2 worm cellular contexts compared by ENCODE assay signal in the genomic region with DNA sequence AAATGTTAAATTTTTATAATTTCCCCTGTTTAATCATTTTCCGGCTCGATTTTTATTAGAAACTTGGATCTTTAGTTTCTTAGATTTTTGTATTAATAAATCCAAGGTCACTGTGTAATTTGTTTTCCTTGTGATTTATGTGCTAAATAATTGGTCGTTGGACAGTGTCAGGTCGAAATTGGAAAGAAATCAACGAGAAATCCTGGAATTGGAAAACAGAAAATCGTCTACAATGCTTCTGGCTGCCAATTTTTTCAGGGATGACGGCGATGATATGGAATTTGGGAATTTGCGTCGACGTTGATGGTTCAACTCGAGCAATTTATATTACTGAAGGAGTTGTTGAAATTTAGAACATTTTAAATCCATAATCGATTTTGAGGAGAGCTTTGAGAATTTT.
TF ChIP-seq lines count a peak whose summit lies in the region.

No protein-coding gene starts in this region.

TF ChIP-seq in whole organism, L4 larva, 104 proteins besides CTCF, POLR2A, EP300 and RAD21:
- TF ChIP-seq nhr-111 (GFP tag; optimal IDR thresholded peaks at IDR 0.05; lab: Kevin White, UChicago) = no peak
- no peak for TF ChIP-seq daf-8 (GFP tag; IDR thresholded peaks at IDR 0.05; lab: Robert Waterston, UW)
- TF ChIP-seq ama-1 (optimal IDR thresholded peaks at IDR 0.05; lab: Kevin White, UChicago) = no peak
- no peak for TF ChIP-seq php-3 (GFP tag; IDR thresholded peaks at IDR 0.05; lab: Robert Waterston, UW)
- no peak for TF ChIP-seq F10B5.3 (tag; optimal IDR thresholded peaks at IDR 0.05; lab: Kevin White, UChicago)
- no peak for TF ChIP-seq unc-62 (GFP tag; optimal IDR thresholded peaks at IDR 0.05 in 1 of 2; lab: Kevin White, UChicago)
- TF ChIP-seq unc-62 (tag; optimal IDR thresholded peaks at IDR 0.05; lab: Kevin White, UChicago) = no peak
- no peak for TF ChIP-seq lin-39 (tag; optimal IDR thresholded peaks at IDR 0.05; lab: Kevin White, UChicago)
- peak; percentile 96 for TF ChIP-seq aha-1 (tag; lab: Kevin White, UChicago)
- no peak for TF ChIP-seq dpl-1 (GFP tag; optimal IDR thresholded peaks at IDR 0.05; lab: Kevin White, UChicago)
- no peak for TF ChIP-seq nhr-102 (tag; optimal IDR thresholded peaks at IDR 0.05; lab: Kevin White, UChicago)
- no peak for TF ChIP-seq nhr-42 (GFP tag; IDR thresholded peaks at IDR 0.05; lab: Robert Waterston, UW)
- TF ChIP-seq ceh-28 (tag; optimal IDR thresholded peaks at IDR 0.05; lab: Kevin White, UChicago) = no peak
- TF ChIP-seq aly-2 (tag; optimal IDR thresholded peaks at IDR 0.05; lab: Kevin White, UChicago) = peak; percentile 31
- no peak for TF ChIP-seq fos-1 (tag; optimal IDR thresholded peaks at IDR 0.05; lab: Kevin White, UChicago)
- no peak for TF ChIP-seq dmd-9 (GFP tag; IDR thresholded peaks at IDR 0.05; lab: Robert Waterston, UW)
- no peak for TF ChIP-seq nhr-76 (tag; optimal IDR thresholded peaks at IDR 0.05; lab: Kevin White, UChicago)
- no peak for TF ChIP-seq mdt-29 (GFP tag; IDR thresholded peaks at IDR 0.05; lab: Robert Waterston, UW)
- TF ChIP-seq ceh-44 (GFP tag; IDR thresholded peaks at IDR 0.05; lab: Robert Waterston, UW) = no peak
- no peak for TF ChIP-seq zag-1 (tag; optimal IDR thresholded peaks at IDR 0.05; lab: Kevin White, UChicago)
- 0 out of 2 replicates have a peak, but pooled peaks have one; percentile 8 for TF ChIP-seq arid-1 (GFP tag; conservative IDR thresholded peaks at IDR 0.05; lab: Robert Waterston, UW)
- TF ChIP-seq mes-2 (tag; optimal IDR thresholded peaks at IDR 0.05; lab: Kevin White, UChicago; ENCODE audit: poor library complexity, severe bottlenecking) = no peak
- TF ChIP-seq jun-1 (tag; optimal IDR thresholded peaks at IDR 0.05; lab: Kevin White, UChicago) = no peak
- TF ChIP-seq hmg-1.1 (GFP tag; IDR thresholded peaks at IDR 0.05; lab: Robert Waterston, UW) = no peak
- TF ChIP-seq daf-16 (GFP tag; optimal IDR thresholded peaks at IDR 0.05; lab: Kevin White, UChicago) = no peak
- TF ChIP-seq daf-16 (tag; optimal IDR thresholded peaks at IDR 0.05; lab: Kevin White, UChicago) = peak; percentile 1
- peak; percentile 40; the same call in 1 of the 2 replicates for TF ChIP-seq lin-38 (GFP tag; IDR thresholded peaks at IDR 0.05; lab: Robert Waterston, UW)
- TF ChIP-seq madf-9 (GFP tag; conservative IDR thresholded peaks at IDR 0.05; lab: Robert Waterston, UW) = no peak

TF ChIP-seq in whole organism, young adult, 124 proteins besides CTCF, POLR2A, EP300 and RAD21:
- TF ChIP-seq F23B12.7 (tag; optimal IDR thresholded peaks at IDR 0.05; lab: Kevin White, UChicago; ENCODE audit: insufficient read depth) (no peak), hlh-26 (GFP tag; conservative IDR thresholded peaks at IDR 0.05; lab: Robert Waterston, UW) (no peak), lsl-1 (GFP tag; optimal IDR thresholded peaks at IDR 0.05; lab: Kevin White, UChicago) (no peak), chd-7 (tag; optimal IDR thresholded peaks at IDR 0.05; lab: Kevin White, UChicago) (peak; percentile 0), akir-1 (GFP tag; optimal IDR thresholded peaks at IDR 0.05; lab: Kevin White, UChicago) (no peak), Y79H2A.3 (GFP tag; conservative IDR thresholded peaks at IDR 0.05; lab: Robert Waterston, UW) (peak; percentile 85), K11D2.4 (GFP tag; IDR thresholded peaks at IDR 0.05; lab: Robert Waterston, UW) (no peak), aptf-3 (GFP tag; IDR thresholded peaks at IDR 0.05; lab: Robert Waterston, UW) (no peak), F57C9.4 (tag; optimal IDR thresholded peaks at IDR 0.05; lab: Kevin White, UChicago) (no peak), ceh-27 (GFP tag; optimal IDR thresholded peaks at IDR 0.05; lab: Kevin White, UChicago) (no peak), nfyb-1 (GFP tag; IDR thresholded peaks at IDR 0.05; lab: Robert Waterston, UW) (no peak), atf-7 (tag; optimal IDR thresholded peaks at IDR 0.05; lab: Kevin White, UChicago) (no peak), F52B5.7 (tag; optimal IDR thresholded peaks at IDR 0.05; lab: Kevin White, UChicago) (no peak), B0035.1 (tag; optimal IDR thresholded peaks at IDR 0.05; lab: Kevin White, UChicago) (no peak), mel-28 (tag; optimal IDR thresholded peaks at IDR 0.05; lab: Kevin White, UChicago; ENCODE audit: borderline replicate concordance) (no peak), lin-54 (GFP tag; optimal IDR thresholded peaks at IDR 0.05; lab: Kevin White, UChicago) (peak; percentile 17), cebp-1 (GFP tag; IDR thresholded peaks at IDR 0.05; lab: Robert Waterston, UW) (no peak), cebp-1 (tag; optimal IDR thresholded peaks at IDR 0.05; lab: Kevin White, UChicago) (no peak), T07F8.4 (tag; optimal IDR thresholded peaks at IDR 0.05; lab: Kevin White, UChicago) (no peak), snpc-4 (GFP tag; optimal IDR thresholded peaks at IDR 0.05; lab: Kevin White, UChicago) (no peak), snpc-4 (tag; optimal IDR thresholded peaks at IDR 0.05; lab: Kevin White, UChicago) (no peak), D2030.7 (GFP tag; IDR thresholded peaks at IDR 0.05; lab: Robert Waterston, UW) (no peak), rec-8 (tag; optimal IDR thresholded peaks at IDR 0.05; lab: Kevin White, UChicago) (no peak), madf-6 (GFP tag; IDR thresholded peaks at IDR 0.05; lab: Robert Waterston, UW) (peak; percentile 52), let-607 (tag; optimal IDR thresholded peaks at IDR 0.05; lab: Kevin White, UChicago) (no peak), ztf-25 (GFP tag; IDR thresholded peaks at IDR 0.05; lab: Robert Waterston, UW) (0 out of 2 replicates have a peak, but pooled peaks have one; percentile 50), snpc-3.4 (tag; optimal IDR thresholded peaks at IDR 0.05; lab: Kevin White, UChicago) (no peak), ceh-100 (GFP tag; IDR thresholded peaks at IDR 0.05; lab: Robert Waterston, UW) (no peak), C06A6.2 (GFP tag; conservative IDR thresholded peaks at IDR 0.05; lab: Robert Waterston, UW) (no peak), bed-2 (GFP tag; IDR thresholded peaks at IDR 0.05; lab: Robert Waterston, UW) (no peak), sptf-2 (GFP tag; optimal IDR thresholded peaks at IDR 0.05; lab: Kevin White, UChicago) (no peak), lsy-27 (tag; optimal IDR thresholded peaks at IDR 0.05; lab: Kevin White, UChicago; ENCODE audit: borderline replicate concordance, insufficient read depth) (no peak), ztf-26 (tag; optimal IDR thresholded peaks at IDR 0.05; lab: Kevin White, UChicago) (no peak), fkh-3 (tag; optimal IDR thresholded peaks at IDR 0.05; lab: Kevin White, UChicago) (no peak), die-1 (tag; optimal IDR thresholded peaks at IDR 0.05; lab: Kevin White, UChicago) (no peak), lin-35 (GFP tag; optimal IDR thresholded peaks at IDR 0.05; lab: Kevin White, UChicago) (no peak), B0336.3 (GFP tag; IDR thresholded peaks at IDR 0.05; lab: Robert Waterston, UW) (0 out of 2 replicates have a peak, but pooled peaks have one; percentile 19), repo-1 (tag; optimal IDR thresholded peaks at IDR 0.05; lab: Kevin White, UChicago) (no peak), dpff-1 (tag; optimal IDR thresholded peaks at IDR 0.05; lab: Kevin White, UChicago) (no peak), mes-4 (tag; optimal IDR thresholded peaks at IDR 0.05; lab: Kevin White, UChicago) (no peak)
